Worm (Caenorhabditis elegans): Measurements from ENCODE around the gene grd-4.

- TF ChIP-seq blmp-1 (tag; optimal IDR thresholded peaks at IDR 0.05) (no peak), mab-5 (tag; optimal IDR thresholded peaks at IDR 0.05) (no peak), unc-39 (tag; optimal IDR thresholded peaks at IDR 0.05) (no peak), snpc-4 (tag; optimal IDR thresholded peaks at IDR 0.05) (no peak), ztf-11 (tag; optimal IDR thresholded peaks at IDR 0.05) (no peak), nhr-76 (tag; optimal IDR thresholded peaks at IDR 0.05) (no peak), elt-3 (tag; optimal IDR thresholded peaks at IDR 0.05) (no peak), ceh-43 (GFP tag; optimal IDR thresholded peaks at IDR 0.05) (no peak), unc-62 (GFP tag; optimal IDR thresholded peaks at IDR 0.05) (no peak), nhr-28 (tag; optimal IDR thresholded peaks at IDR 0.05) (no peak), lin-13 (tag; optimal IDR thresholded peaks at IDR 0.05) (no peak), zip-8 (tag; optimal IDR thresholded peaks at IDR 0.05) (no peak), pha-4 (tag; optimal IDR thresholded peaks at IDR 0.05) (no peak), flh-1 (GFP tag; optimal IDR thresholded peaks at IDR 0.05) (no peak)
Measured at ce11 chrX:8479050-8479449, 22.0 kb upstream of the grd-4 start.

Measured in whole organism, mixed stage, embryonic.